Worm (Caenorhabditis elegans) whole organism, late embryonic: ENCODE measurements around the gene C50B6.1.

ENCODE experiments used
- elt-2 ChIP-seq: sonication (generic microtip); optimal IDR thresholded peaks from 2 replicates; lab custom pipeline; 2016; ENCODE audit warnings: missing genetic modification reagents, missing genetic modification characterization, missing compliant biosample characterization
- hlh-13 ChIP-seq: fragments of 200-800 bp; sonication (Bioruptor generic); optimal IDR thresholded peaks from 2 replicates; lab custom pipeline; 2018; ENCODE audit warnings: mild to moderate bottlenecking, missing genetic modification characterization, missing compliant biosample characterization

C50B6.1 gene

DNA sequence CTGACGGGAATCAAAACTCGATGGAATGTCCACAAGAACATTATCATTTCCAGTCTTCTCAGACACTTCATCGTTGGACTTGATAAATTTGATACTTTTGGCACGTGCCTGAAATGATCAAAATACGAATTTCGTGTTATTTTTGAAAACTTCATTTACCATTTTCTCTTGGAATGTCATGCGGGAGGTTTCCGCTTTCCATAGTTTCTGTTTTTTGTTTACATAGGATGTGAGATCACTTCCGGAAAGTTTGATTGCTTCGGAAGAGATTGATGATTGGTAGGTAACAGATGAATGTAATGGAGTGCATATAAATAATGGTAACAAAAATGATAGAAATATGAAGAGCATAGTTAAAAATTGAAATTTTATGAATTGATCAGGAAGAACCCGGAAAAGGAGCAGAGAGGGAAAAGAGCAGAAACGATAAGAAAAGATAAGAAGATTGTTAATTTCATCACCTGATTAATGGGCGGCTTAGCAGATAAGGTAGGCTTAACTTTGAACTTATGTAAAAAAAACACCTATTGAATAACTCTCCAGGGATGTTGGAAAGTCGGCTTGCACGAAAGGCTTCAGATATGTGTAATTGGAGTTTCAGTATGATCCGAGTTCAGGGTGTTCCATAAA lies 49.1 kb downstream of the C50B6.1 start, which contains the start of gene F32H5.1:
Gene F32H5.1, minus strand, starts transcription at position 386 of the 630 bp plus-strand sequence.
- no peak for TF ChIP-seq hlh-13 (GFP tag; lab: Kevin White, UChicago)
- peak; percentile 19 for TF ChIP-seq elt-2
- TF ChIP-seq, all 69 proteins: peak for 1
